Fruit fly (Drosophila melanogaster): ENCODE results near the gene CG42564.

DNA sequence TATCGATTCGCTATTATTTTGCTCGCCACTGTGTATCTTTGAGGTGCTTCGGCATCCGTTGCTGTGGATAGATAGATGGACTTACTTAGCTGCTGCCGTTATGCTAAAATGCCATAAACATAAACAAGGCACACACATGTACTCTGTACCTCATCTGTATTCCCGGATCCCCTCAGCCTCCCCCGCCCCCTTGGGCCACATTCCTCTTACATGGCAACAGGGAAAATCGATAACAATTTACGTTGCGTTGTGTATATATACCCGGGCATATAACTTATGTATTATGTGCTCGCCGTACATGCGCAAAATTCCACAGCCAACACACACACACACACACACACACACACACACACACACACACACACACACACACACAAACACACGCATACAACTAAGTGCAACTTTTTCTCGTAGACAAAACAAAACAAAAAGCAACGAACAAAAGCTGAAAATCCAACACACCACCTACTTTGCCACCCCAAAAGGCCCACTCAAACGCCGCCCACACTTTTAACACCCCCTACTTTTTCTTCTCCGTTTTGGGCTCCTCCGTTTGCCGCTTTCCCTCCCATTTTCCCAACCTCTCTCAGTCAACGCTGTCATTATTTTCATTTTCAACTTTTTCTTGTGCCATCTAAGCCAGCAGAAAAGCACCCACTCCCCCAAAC, 39.6 kb downstream of the CG42564 start:
- TF ChIP-seq CG8159 (tag; optimal IDR thresholded peaks at IDR 0.05), result no peak
- TF ChIP-seq CG8301 (tag; optimal IDR thresholded peaks at IDR 0.05), result no peak
- TF ChIP-seq CG13204 (GFP tag; optimal IDR thresholded peaks at IDR 0.05), result no peak
- no peak for TF ChIP-seq CG12605 (GFP tag; IDR thresholded peaks at IDR 0.05)
- TF ChIP-seq EcR (GFP tag; optimal IDR thresholded peaks at IDR 0.05), result no peak
- no peak for TF ChIP-seq CG17806 (tag; optimal IDR thresholded peaks at IDR 0.05)
- TF ChIP-seq Pif1A (GFP tag; optimal IDR thresholded peaks at IDR 0.05), result no peak

All from whole organism, pupa.